Worm (Caenorhabditis elegans) whole organism, mixed stage, embryonic: ENCODE data around the gene dach-1.

Experiments
- M03D4.4 ChIP-seq: sonication (generic microtip); optimal IDR thresholded peaks from 2 replicates; lab custom pipeline; 2017; ENCODE audit warnings: mild to moderate bottlenecking, missing genetic modification characterization, missing compliant biosample characterization
- blmp-1 ChIP-seq: fragments of 150-350 bp; optimal IDR thresholded peaks from 2 replicates; lab custom pipeline; 2014; ENCODE audit warnings: missing biosample characterization, missing genetic modification characterization
- ceh-39 ChIP-seq: fragments of 150-350 bp; optimal IDR thresholded peaks from 2 replicates; lab custom pipeline; 2014; ENCODE audit warnings: missing biosample characterization, missing genetic modification characterization
- ceh-83 ChIP-seq: fragments of 200-800 bp; sonication (Bioruptor generic); optimal IDR thresholded peaks from 2 replicates; lab custom pipeline; 2018; ENCODE audit warnings: mild to moderate bottlenecking, missing genetic modification characterization, missing compliant biosample characterization
- ces-1 ChIP-seq: fragments of 150-350 bp; optimal IDR thresholded peaks from 2 replicates; lab custom pipeline; 2014; ENCODE audit warnings: missing biosample characterization, missing genetic modification reagents, missing genetic modification characterization
- cnd-1 ChIP-seq: fragments of 200-800 bp; sonication (Bioruptor generic); optimal IDR thresholded peaks from 2 replicates; lab custom pipeline; 2018; ENCODE audit warnings: mild to moderate bottlenecking, missing genetic modification characterization, missing compliant biosample characterization
- drap-1 ChIP-seq: fragments of 200-800 bp; sonication (Bioruptor generic); optimal IDR thresholded peaks from 3 replicates; lab custom pipeline; 2018; ENCODE audit warnings: mild to moderate bottlenecking, missing genetic modification characterization, missing compliant biosample characterization
- elt-1 ChIP-seq: sonication (generic microtip); optimal IDR thresholded peaks from 2 replicates; lab custom pipeline; 2017; ENCODE audit warnings: missing genetic modification characterization, mild to moderate bottlenecking, missing compliant biosample characterization, antibody characterized with exemption, moderate library complexity, borderline replicate concordance; ENCODE audit not compliant: insufficient read depth
- elt-3 ChIP-seq: fragments of 150-350 bp; optimal IDR thresholded peaks from 2 replicates; lab custom pipeline; 2014; ENCODE audit warnings: missing biosample characterization, missing genetic modification characterization
- flh-1 ChIP-seq: fragments of 200-800 bp; sonication (Bioruptor generic); optimal IDR thresholded peaks from 2 replicates; lab custom pipeline; 2018; ENCODE audit warnings: mild to moderate bottlenecking, missing genetic modification characterization, moderate library complexity, missing compliant biosample characterization
- ham-2 ChIP-seq: fragments of 200-800 bp; sonication (Bioruptor generic); optimal IDR thresholded peaks from 2 replicates; lab custom pipeline; 2018; ENCODE audit warnings: mild to moderate bottlenecking, missing genetic modification characterization, missing compliant biosample characterization
- hlh-1 ChIP-seq: fragments of 150-350 bp; optimal IDR thresholded peaks from 2 replicates; lab custom pipeline; 2014; ENCODE audit warnings: missing biosample characterization, missing genetic modification reagents, missing genetic modification characterization
- lin-13 ChIP-seq: fragments of 150-350 bp; optimal IDR thresholded peaks from 2 replicates; lab custom pipeline; 2014; ENCODE audit warnings: missing biosample characterization, missing genetic modification characterization
- lin-32 ChIP-seq: fragments of 200-800 bp; sonication (Bioruptor generic); optimal IDR thresholded peaks from 2 replicates; lab custom pipeline; 2018; ENCODE audit warnings: mild to moderate bottlenecking, missing genetic modification characterization, missing compliant biosample characterization
- lsy-2 ChIP-seq: fragments of 150-350 bp; optimal IDR thresholded peaks from 2 replicates; lab custom pipeline; 2014; ENCODE audit warnings: missing biosample characterization, missing genetic modification characterization
- mab-5 ChIP-seq: fragments of 150-350 bp; optimal IDR thresholded peaks from 2 replicates; lab custom pipeline; 2014; ENCODE audit warnings: missing biosample characterization, missing genetic modification characterization
- mep-1 ChIP-seq: fragments of 150-350 bp; optimal IDR thresholded peaks from 2 replicates; lab custom pipeline; 2017; ENCODE audit warnings: missing biosample characterization, missing genetic modification reagents, missing genetic modification characterization, inconsistent platforms
- mls-2 ChIP-seq: sonication (generic microtip); optimal IDR thresholded peaks from 2 replicates; lab custom pipeline; 2016; ENCODE audit warnings: mild to moderate bottlenecking, missing genetic modification characterization, moderate library complexity, missing compliant biosample characterization
- nhr-12 ChIP-seq: fragments of 150-350 bp; optimal IDR thresholded peaks from 2 replicates; lab custom pipeline; 2014; ENCODE audit warnings: missing biosample characterization, missing genetic modification characterization
- nhr-2 ChIP-seq: fragments of 150-350 bp; optimal IDR thresholded peaks from 2 replicates; lab custom pipeline; 2014; ENCODE audit warnings: missing biosample characterization, missing genetic modification characterization
- nhr-237 ChIP-seq: fragments of 150-350 bp; optimal IDR thresholded peaks from 2 replicates; lab custom pipeline; 2014; ENCODE audit warnings: missing biosample characterization, missing genetic modification characterization
- nhr-28 ChIP-seq: fragments of 150-350 bp; optimal IDR thresholded peaks from 2 replicates; lab custom pipeline; 2014; ENCODE audit warnings: missing biosample characterization, missing genetic modification characterization
- nhr-76 ChIP-seq: sonication (generic microtip); optimal IDR thresholded peaks from 2 replicates; lab custom pipeline; 2017; ENCODE audit warnings: missing biosample characterization, missing genetic modification characterization
- pha-4 ChIP-seq: fragments of 150-350 bp; optimal IDR thresholded peaks from 2 replicates; lab custom pipeline; 2018; ENCODE audit warnings: missing biosample characterization, missing genetic modification reagents, missing genetic modification characterization
- sem-2 ChIP-seq: fragments of 200-800 bp; sonication (Bioruptor generic); optimal IDR thresholded peaks from 2 replicates; lab custom pipeline; 2018; ENCODE audit warnings: mild to moderate bottlenecking, missing genetic modification characterization, missing compliant biosample characterization
- snpc-4 ChIP-seq: fragments of 150-350 bp; optimal IDR thresholded peaks from 2 replicates; lab custom pipeline; 2014; ENCODE audit warnings: missing biosample characterization, missing genetic modification characterization
- sptf-1 ChIP-seq: sonication (generic microtip); optimal IDR thresholded peaks from 2 replicates; lab custom pipeline; 2017; ENCODE audit warnings: mild to moderate bottlenecking, missing genetic modification characterization, moderate library complexity, missing compliant biosample characterization
- tbx-8 ChIP-seq: fragments of 200-800 bp; sonication (Bioruptor generic); optimal IDR thresholded peaks from 2 replicates; lab custom pipeline; 2018; ENCODE audit warnings: mild to moderate bottlenecking, missing genetic modification characterization, moderate library complexity, missing compliant biosample characterization
- unc-120 ChIP-seq: sonication (generic microtip); optimal IDR thresholded peaks from 2 replicates; lab custom pipeline; 2017; ENCODE audit warnings: missing genetic modification characterization, missing compliant biosample characterization; ENCODE audit not compliant: poor library complexity, severe bottlenecking
- unc-39 ChIP-seq: fragments of 150-350 bp; optimal IDR thresholded peaks from 2 replicates; lab custom pipeline; 2014; ENCODE audit warnings: missing biosample characterization, missing genetic modification characterization
- unc-62 ChIP-seq: fragments of 150-350 bp; optimal IDR thresholded peaks from 2 replicates; lab custom pipeline; 2014; ENCODE audit warnings: missing biosample characterization, missing genetic modification reagents, missing genetic modification characterization
- zip-8 ChIP-seq: fragments of 150-350 bp; optimal IDR thresholded peaks from 2 replicates; lab custom pipeline; 2014; ENCODE audit warnings: missing biosample characterization, missing genetic modification characterization
- ztf-11 ChIP-seq: fragments of 150-350 bp; optimal IDR thresholded peaks from 2 replicates; lab custom pipeline; 2014; ENCODE audit warnings: missing biosample characterization, missing genetic modification characterization

dach-1 gene

DNA sequence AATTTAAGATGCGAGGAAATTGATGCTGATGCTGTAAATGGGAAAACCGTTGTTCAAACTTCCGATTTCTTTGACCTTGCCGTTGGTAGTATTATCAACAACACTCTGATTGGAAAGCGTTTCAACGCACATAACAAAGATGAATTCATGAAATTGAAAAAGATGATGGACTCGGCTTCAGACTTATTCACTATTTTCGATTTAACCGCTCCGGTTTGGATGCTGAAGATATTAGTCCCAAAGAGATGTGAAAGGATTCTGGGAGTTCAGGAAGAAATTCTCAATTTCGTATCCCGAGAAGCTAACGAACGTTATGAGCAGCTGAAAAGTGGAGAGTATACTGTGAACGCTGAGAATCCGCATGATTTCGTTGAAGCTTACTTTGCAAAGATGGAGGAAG is 6.5 kb upstream of the dach-1 start:
- TF ChIP-seq flh-1 (GFP tag; lab: Kevin White, UChicago) (no peak), cnd-1 (tag; lab: Kevin White, UChicago) (no peak), mep-1 (tag; lab: Kevin White, UChicago) (no peak), nhr-76 (tag; lab: Kevin White, UChicago) (no peak), nhr-28 (tag; lab: Kevin White, UChicago) (no peak), ztf-11 (tag; lab: Kevin White, UChicago) (no peak), elt-1 (no peak), pha-4 (tag; lab: Kevin White, UChicago) (no peak)

- TF ChIP-seq unc-39 (tag; lab: Kevin White, UChicago), result no peak
- no peak for TF ChIP-seq unc-120 (tag; lab: Kevin White, UChicago)
- TF ChIP-seq lin-32 (GFP tag; lab: Kevin White, UChicago), result no peak
- no peak for TF ChIP-seq blmp-1
- TF ChIP-seq flh-1 (GFP tag; lab: Kevin White, UChicago), result no peak
- no peak for TF ChIP-seq elt-3
- TF ChIP-seq M03D4.4 (tag; lab: Kevin White, UChicago), result no peak
- no peak for TF ChIP-seq tbx-8 (GFP tag; lab: Kevin White, UChicago)
- no peak for TF ChIP-seq elt-1
- no peak for TF ChIP-seq ceh-39 (tag; lab: Kevin White, UChicago)
- no peak for TF ChIP-seq ceh-83 (GFP tag; lab: Kevin White, UChicago)
- no peak for TF ChIP-seq ham-2 (GFP tag; lab: Kevin White, UChicago)
- TF ChIP-seq hlh-1 (tag; lab: Kevin White, UChicago), result no peak
- no peak for TF ChIP-seq lsy-2
Observed at ce11 chrV:3945053-3945452, 4.8 kb upstream of the dach-1 start, which contains the start of gene cyp-35B3. Gene cyp-35B3, plus strand, starts transcription at chrV:3945353.

DNA sequence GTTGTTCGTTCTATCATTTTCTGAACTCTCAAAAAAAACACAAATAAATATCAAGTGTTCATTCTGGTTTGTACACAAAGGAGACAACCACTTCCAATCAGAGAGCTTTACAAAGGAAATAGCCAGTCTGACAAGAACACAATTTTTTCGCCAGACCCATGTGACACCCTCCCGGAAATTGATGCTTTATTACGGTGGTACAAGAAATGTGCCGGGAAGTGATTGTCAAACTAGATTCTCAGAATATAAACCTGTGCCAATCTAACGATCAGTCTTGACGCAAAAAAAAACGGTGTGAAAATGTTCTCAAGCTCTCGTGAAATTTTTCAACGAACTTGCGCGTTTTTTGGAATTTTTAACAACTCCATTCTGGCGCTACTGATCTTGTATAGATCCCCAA is 3.9 kb downstream of the dach-1 start, which contains the start of gene str-247:
TSS of gene str-247 (plus strand) at position 301 of the 400 bp plus-strand sequence.
- TF ChIP-seq nhr-237 (tag; lab: Kevin White, UChicago), result no peak
- no peak for TF ChIP-seq sptf-1 (tag; lab: Kevin White, UChicago)
- no peak for TF ChIP-seq unc-39 (tag; lab: Kevin White, UChicago)
- no peak for TF ChIP-seq tbx-8 (GFP tag; lab: Kevin White, UChicago)
- TF ChIP-seq lsy-2, result no peak
- TF ChIP-seq blmp-1, result no peak
- no peak for TF ChIP-seq mls-2 (tag; lab: Kevin White, UChicago)
- no peak for TF ChIP-seq nhr-2 (tag; lab: Kevin White, UChicago)
- TF ChIP-seq drap-1 (GFP tag; lab: Kevin White, UChicago), result no peak
- no peak for TF ChIP-seq pha-4 (tag; lab: Kevin White, UChicago)
- no peak for TF ChIP-seq unc-120 (tag; lab: Kevin White, UChicago)
- no peak for TF ChIP-seq lin-13 (tag; lab: Kevin White, UChicago)
- no peak for TF ChIP-seq M03D4.4 (tag; lab: Kevin White, UChicago)
- TF ChIP-seq ceh-39 (tag; lab: Kevin White, UChicago), result no peak
- TF ChIP-seq ces-1 (GFP tag; lab: Kevin White, UChicago), result no peak
- TF ChIP-seq unc-62 (GFP tag; lab: Kevin White, UChicago), result no peak
- TF ChIP-seq cnd-1 (tag; lab: Kevin White, UChicago), result no peak
- TF ChIP-seq snpc-4 (tag; lab: Kevin White, UChicago), result no peak

DNA sequence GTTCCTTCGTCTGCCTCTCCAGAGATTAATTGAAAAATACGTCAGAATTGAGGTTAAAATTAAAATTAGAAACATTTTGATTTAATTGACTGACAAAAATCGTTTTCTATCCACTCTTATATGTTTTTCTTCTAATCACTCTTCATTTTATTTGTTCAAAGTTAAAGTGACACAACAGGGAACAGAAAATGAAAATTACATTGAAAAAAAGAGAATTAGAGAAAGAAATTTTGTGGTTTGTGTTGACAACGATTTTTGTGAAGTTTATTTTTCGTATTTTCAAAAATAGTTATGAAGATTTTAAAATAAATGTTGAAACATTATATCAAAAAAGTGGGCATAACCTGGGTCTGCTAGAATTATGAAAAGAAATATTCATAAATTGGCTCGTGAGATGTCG is 7.8 kb downstream of the dach-1 start, which contains the start of gene cyp-34A5:
TSS of gene cyp-34A5 (minus strand) at position 101 of the 400 bp plus-strand sequence.
- TF ChIP-seq unc-62 (GFP tag; lab: Kevin White, UChicago) (no peak), ham-2 (GFP tag; lab: Kevin White, UChicago) (no peak), zip-8 (tag; lab: Kevin White, UChicago) (no peak), nhr-237 (tag; lab: Kevin White, UChicago) (no peak), ztf-11 (tag; lab: Kevin White, UChicago) (no peak), sptf-1 (tag; lab: Kevin White, UChicago) (no peak), mab-5 (tag; lab: Kevin White, UChicago) (no peak), mls-2 (tag; lab: Kevin White, UChicago) (no peak)
- TF ChIP-seq, all 35 proteins: peak for 0

ce11 chrV:3961235-3961634 is 11.4 kb downstream of the dach-1 start, which contains the start of gene cyp-34A6:
Gene cyp-34A6, minus strand, starts transcription at chrV:3961335.
- TF ChIP-seq ces-1 (GFP tag; lab: Kevin White, UChicago) (no peak), elt-1 (no peak), ham-2 (GFP tag; lab: Kevin White, UChicago) (no peak), nhr-2 (tag; lab: Kevin White, UChicago) (no peak), lsy-2 (no peak), lin-13 (tag; lab: Kevin White, UChicago) (no peak), nhr-12 (tag; lab: Kevin White, UChicago) (no peak), nhr-237 (tag; lab: Kevin White, UChicago) (no peak), mab-5 (tag; lab: Kevin White, UChicago) (no peak), snpc-4 (tag; lab: Kevin White, UChicago) (no peak), ceh-83 (GFP tag; lab: Kevin White, UChicago) (no peak), sem-2 (no peak), nhr-76 (tag; lab: Kevin White, UChicago) (no peak)
- TF ChIP-seq, all 35 proteins: peak for 0
